Worm (Caenorhabditis elegans) whole organism, late embryonic: Measurements from ENCODE around the gene F49C5.5.

Experiments used
- C08G9.2 ChIP-seq: sonication (generic microtip); optimal IDR thresholded peaks from 2 replicates; lab custom pipeline; 2016; ENCODE audit warnings: mild to moderate bottlenecking, missing genetic modification characterization, moderate library complexity, missing compliant biosample characterization
- C38D4.7 ChIP-seq: fragments of 200-800 bp; sonication (Bioruptor generic); optimal IDR thresholded peaks from 2 replicates; lab custom pipeline; 2018; ENCODE audit warnings: mild to moderate bottlenecking, missing genetic modification characterization, moderate library complexity, missing compliant biosample characterization
- K02D7.2 ChIP-seq: sonication (generic microtip); optimal IDR thresholded peaks from 2 replicates; lab custom pipeline; 2017; ENCODE audit warnings: mild to moderate bottlenecking, missing genetic modification characterization, missing compliant biosample characterization
- K09A11.1 ChIP-seq: sonication (generic microtip); optimal IDR thresholded peaks from 2 replicates; lab custom pipeline; 2017; ENCODE audit warnings: antibody characterized with exemption, mild to moderate bottlenecking, missing genetic modification characterization, missing compliant biosample characterization; ENCODE audit not compliant: insufficient read depth
- T23F11.4 ChIP-seq: fragments of 200-800 bp; sonication (Bioruptor generic); optimal IDR thresholded peaks from 2 replicates; lab custom pipeline; 2018; ENCODE audit warnings: mild to moderate bottlenecking, missing genetic modification characterization, missing compliant biosample characterization
- Y22D7AL.16 ChIP-seq: sonication (generic microtip); optimal IDR thresholded peaks from 2 replicates; lab custom pipeline; 2016; ENCODE audit warnings: missing genetic modification characterization, missing compliant biosample characterization
- ama-1 ChIP-seq: fragments of 150-350 bp; optimal IDR thresholded peaks from 2 replicates; lab custom pipeline; 2014
- ceh-18 ChIP-seq: sonication (generic microtip); optimal IDR thresholded peaks from 2 replicates; lab custom pipeline; 2016; ENCODE audit warnings: missing genetic modification characterization, missing compliant biosample characterization
- ceh-19 ChIP-seq: fragments of 200-800 bp; sonication (Bioruptor generic); optimal IDR thresholded peaks from 2 replicates; lab custom pipeline; 2018; ENCODE audit warnings: mild to moderate bottlenecking, missing genetic modification characterization, missing compliant biosample characterization
- ceh-22 ChIP-seq: sonication (generic microtip); optimal IDR thresholded peaks from 2 replicates; lab custom pipeline; 2017; ENCODE audit warnings: missing biosample characterization, missing genetic modification characterization
- ceh-24 ChIP-seq: sonication (generic microtip); optimal IDR thresholded peaks from 2 replicates; lab custom pipeline; 2016; ENCODE audit warnings: mild to moderate bottlenecking, missing genetic modification characterization, missing compliant biosample characterization
- ceh-6 ChIP-seq: fragments of 200-800 bp; sonication (Bioruptor generic); optimal IDR thresholded peaks from 2 replicates; lab custom pipeline; 2018; ENCODE audit warnings: mild to moderate bottlenecking, missing genetic modification characterization, missing compliant biosample characterization
- ceh-9 ChIP-seq: sonication (generic microtip); optimal IDR thresholded peaks from 2 replicates; lab custom pipeline; 2016; ENCODE audit warnings: mild to moderate bottlenecking, missing genetic modification characterization, inconsistent platforms, missing compliant biosample characterization
- che-1 ChIP-seq: sonication (generic microtip); optimal IDR thresholded peaks from 2 replicates; lab custom pipeline; 2016; ENCODE audit warnings: mild to moderate bottlenecking, missing genetic modification characterization, missing compliant biosample characterization
- dmd-4 ChIP-seq: sonication (generic microtip); optimal IDR thresholded peaks from 2 replicates; lab custom pipeline; 2016; ENCODE audit warnings: borderline replicate concordance, missing genetic modification characterization, missing compliant biosample characterization
- dve-1 ChIP-seq: sonication (generic microtip); optimal IDR thresholded peaks from 2 replicates; lab custom pipeline; 2017; ENCODE audit warnings: antibody characterized with exemption, mild to moderate bottlenecking, missing genetic modification characterization, missing compliant biosample characterization
- elt-2 ChIP-seq: sonication (generic microtip); optimal IDR thresholded peaks from 2 replicates; lab custom pipeline; 2016; ENCODE audit warnings: missing genetic modification reagents, missing genetic modification characterization, missing compliant biosample characterization
- elt-4 ChIP-seq: sonication (generic microtip); optimal IDR thresholded peaks from 2 replicates; lab custom pipeline; 2016; ENCODE audit warnings: missing genetic modification characterization, missing compliant biosample characterization
- ets-4 ChIP-seq: sonication (generic microtip); optimal IDR thresholded peaks from 2 replicates; lab custom pipeline; 2016; ENCODE audit warnings: missing genetic modification characterization, missing compliant biosample characterization
- fax-1 ChIP-seq: sonication (generic microtip); optimal IDR thresholded peaks from 2 replicates; lab custom pipeline; 2016; ENCODE audit warnings: missing genotype, missing genetic modification characterization, missing compliant biosample characterization
- fkh-10 ChIP-seq: fragments of 150-350 bp; optimal IDR thresholded peaks from 2 replicates; lab custom pipeline; 2014; ENCODE audit warnings: missing biosample characterization, missing genetic modification reagents, missing genetic modification characterization
- fkh-6 ChIP-seq: sonication (generic microtip); optimal IDR thresholded peaks from 2 replicates; lab custom pipeline; 2016; ENCODE audit warnings: missing genetic modification characterization, missing compliant biosample characterization
- hlh-13 ChIP-seq: fragments of 200-800 bp; sonication (Bioruptor generic); optimal IDR thresholded peaks from 2 replicates; lab custom pipeline; 2018; ENCODE audit warnings: mild to moderate bottlenecking, missing genetic modification characterization, missing compliant biosample characterization
- hlh-30 ChIP-seq: sonication (generic microtip); optimal IDR thresholded peaks from 2 replicates; lab custom pipeline; 2017; ENCODE audit warnings: antibody characterized with exemption, missing genetic modification characterization, missing compliant biosample characterization; ENCODE audit not compliant: insufficient read depth
- mec-3 ChIP-seq: sonication (generic microtip); optimal IDR thresholded peaks from 2 replicates; lab custom pipeline; 2016; ENCODE audit warnings: borderline replicate concordance, missing genetic modification characterization, missing compliant biosample characterization
- nhr-11 ChIP-seq: fragments of 150-350 bp; optimal IDR thresholded peaks from 2 replicates; lab custom pipeline; 2014; ENCODE audit warnings: missing biosample characterization, missing genetic modification characterization
- nhr-232 ChIP-seq: sonication (generic microtip); optimal IDR thresholded peaks from 2 replicates; lab custom pipeline; 2016; ENCODE audit warnings: missing genetic modification characterization, missing compliant biosample characterization
- odd-2 ChIP-seq: sonication (generic microtip); optimal IDR thresholded peaks from 2 replicates; lab custom pipeline; 2017; ENCODE audit warnings: antibody characterized with exemption, mild to moderate bottlenecking, missing genetic modification characterization, missing compliant biosample characterization
- pax-1 ChIP-seq: fragments of 150-350 bp; optimal IDR thresholded peaks from 2 replicates; lab custom pipeline; 2014; ENCODE audit warnings: missing biosample characterization, missing genetic modification characterization
- pha-2 ChIP-seq: sonication (generic microtip); optimal IDR thresholded peaks from 2 replicates; lab custom pipeline; 2017; ENCODE audit warnings: mild to moderate bottlenecking, missing genetic modification characterization, missing compliant biosample characterization
- ref-2 ChIP-seq: sonication (generic microtip); optimal IDR thresholded peaks from 2 replicates; lab custom pipeline; 2016; ENCODE audit warnings: missing genetic modification characterization, missing compliant biosample characterization
- sox-2 ChIP-seq: fragments of 200-800 bp; sonication (Bioruptor generic); IDR thresholded peaks from 2 replicates; pipeline ENCODE4 v1.3.6; 2022; ENCODE audit warnings: missing genetic modification reagents, missing genetic modification characterization, missing compliant biosample characterization
- sox-4 ChIP-seq: sonication (generic microtip); optimal IDR thresholded peaks from 2 replicates; lab custom pipeline; 2017; ENCODE audit warnings: mild to moderate bottlenecking, missing genetic modification characterization, inconsistent platforms, missing compliant biosample characterization
- syd-9 ChIP-seq: sonication (generic microtip); optimal IDR thresholded peaks from 2 replicates; lab custom pipeline; 2016; ENCODE audit warnings: mild to moderate bottlenecking, missing genetic modification characterization, moderate library complexity, missing compliant biosample characterization
- tbx-7 ChIP-seq: sonication (generic microtip); optimal IDR thresholded peaks from 2 replicates; lab custom pipeline; 2016; ENCODE audit warnings: missing genotype, missing genetic modification characterization, missing compliant biosample characterization
- ttx-3 ChIP-seq: sonication (generic microtip); optimal IDR thresholded peaks from 2 replicates; lab custom pipeline; 2016; ENCODE audit warnings: missing genetic modification reagents, missing genetic modification characterization, missing compliant biosample characterization
- unc-3 ChIP-seq, 2 experiments: fragments of 200-800 bp in 1 of 2; sonication (Bioruptor generic) in 1 of 2; sonication (generic microtip) in 1 of 2; conservative IDR thresholded peaks in 1 of 2; optimal IDR thresholded peaks in 1 of 2; 2 replicates each; pipeline versions ENCODE4 v1.3.6 to Lab custom; 2016 to 2022; ENCODE audit warnings: missing compliant biosample characterization in 2 of 2, missing genetic modification characterization in 2 of 2, missing genetic modification reagents in 1 of 2
- unc-42 ChIP-seq: sonication (generic microtip); optimal IDR thresholded peaks from 2 replicates; lab custom pipeline; 2016; ENCODE audit warnings: missing genotype, missing genetic modification characterization, missing compliant biosample characterization
- unc-55 ChIP-seq: sonication (generic microtip); optimal IDR thresholded peaks from 2 replicates; lab custom pipeline; 2017; ENCODE audit warnings: missing biosample characterization, missing genetic modification reagents, missing genetic modification characterization

The F49C5.5 gene

ce11 chrII:12547547-12547946, 1.2 kb upstream of the F49C5.5 start, which contains the start of gene F49C5.16:
Gene F49C5.16 (plus strand): TSS chrII:12547847.
- TF ChIP-seq pha-2 (tag; lab: Kevin White, UChicago) (no peak), fkh-6 (tag; lab: Kevin White, UChicago) (no peak), pax-1 (tag; lab: Kevin White, UChicago) (no peak), unc-3 (GFP tag; conservative IDR thresholded peaks at IDR 0.05; lab: Robert Waterston, UW) (no peak), unc-3 (tag; optimal IDR thresholded peaks at IDR 0.05; lab: Kevin White, UChicago) (no peak), unc-42 (no peak), C08G9.2 (tag; lab: Kevin White, UChicago) (no peak), ceh-9 (no peak), ceh-6 (GFP tag; lab: Kevin White, UChicago) (no peak), C38D4.7 (GFP tag; lab: Kevin White, UChicago) (no peak), mec-3 (tag; lab: Kevin White, UChicago) (no peak), ceh-19 (GFP tag; lab: Kevin White, UChicago) (no peak), odd-2 (no peak), nhr-232 (tag; lab: Kevin White, UChicago) (no peak), nhr-11 (tag; lab: Kevin White, UChicago) (no peak), dmd-4 (no peak), ama-1 (lab: Kevin White, UChicago) (no peak), K09A11.1 (no peak), ttx-3 (tag; lab: Kevin White, UChicago) (no peak), hlh-30 (tag; lab: Kevin White, UChicago) (no peak)

- TF ChIP-seq pax-1 (tag; lab: Kevin White, UChicago) (no peak), ceh-18 (tag; lab: Kevin White, UChicago) (no peak), ets-4 (no peak), ceh-22 (tag; lab: Kevin White, UChicago) (no peak), elt-4 (tag; lab: Kevin White, UChicago) (no peak), C08G9.2 (tag; lab: Kevin White, UChicago) (no peak), K09A11.1 (no peak), sox-2 (no peak), Y22D7AL.16 (no peak), hlh-13 (no peak), T23F11.4 (GFP tag; lab: Kevin White, UChicago) (no peak), ceh-24 (tag; lab: Kevin White, UChicago) (no peak), fkh-10 (GFP tag; lab: Kevin White, UChicago) (no peak), ref-2 (tag; lab: Kevin White, UChicago) (no peak), K02D7.2 (tag; lab: Kevin White, UChicago) (no peak), tbx-7 (no peak)
These were observed 1.8 kb downstream of the F49C5.5 start, which contains the start of gene F49C5.9 for ce11 chrII:12544533-12544932. Gene F49C5.9 (minus strand): TSS chrII:12544633.

ce11 chrII:12542594-12542997, 3.7 kb downstream of the F49C5.5 start:
- TF ChIP-seq elt-2 (tag; lab: Kevin White, UChicago) = peak; percentile 89
- no peak for TF ChIP-seq syd-9 (tag; lab: Kevin White, UChicago)

ce11 chrII:12541670-12542080, 4.6 kb downstream of the F49C5.5 start:
- peak; percentile 26 for TF ChIP-seq elt-2 (tag; lab: Kevin White, UChicago)
- TF ChIP-seq, all 69 proteins: peak for 1; not testable (repeated sequence) for 68

- TF ChIP-seq ceh-18 (tag; lab: Kevin White, UChicago) (no peak), ceh-6 (GFP tag; lab: Kevin White, UChicago) (no peak), che-1 (tag; lab: Kevin White, UChicago) (no peak), unc-55 (GFP tag; lab: Kevin White, UChicago) (no peak), Y22D7AL.16 (no peak), ets-4 (no peak), ceh-22 (tag; lab: Kevin White, UChicago) (no peak), pax-1 (tag; lab: Kevin White, UChicago) (no peak), fax-1 (tag; lab: Kevin White, UChicago) (no peak), fkh-6 (tag; lab: Kevin White, UChicago) (no peak), dve-1 (tag; lab: Kevin White, UChicago) (no peak), ceh-24 (tag; lab: Kevin White, UChicago) (no peak), C08G9.2 (tag; lab: Kevin White, UChicago) (no peak), ttx-3 (tag; lab: Kevin White, UChicago) (no peak), sox-4 (tag; lab: Kevin White, UChicago) (no peak), C38D4.7 (GFP tag; lab: Kevin White, UChicago) (no peak)
These were observed 6.9 kb downstream of the F49C5.5 start for ce11 chrII:12539395-12539794.
